Fruit fly (Drosophila melanogaster) whole organism, larva: ENCODE measurements around the gene CG16888.

Source experiments
- noc ChIP-seq: fragments of 200-800 bp; sonication (Bioruptor generic); optimal IDR thresholded peaks from 3 replicates; lab custom pipeline; 2019; ENCODE audit warnings: missing biosample characterization, mild to moderate bottlenecking, missing genetic modification characterization, moderate library complexity

CG16888 gene

dm6 chr2L:13793405-13793804, 19.7 kb downstream of the CG16888 start, which contains the start of gene Sec71:
Gene Sec71, plus strand, starts transcription at chr2L:13793521.
- no peak for TF ChIP-seq noc

- no peak for TF ChIP-seq noc
Measured at dm6 chr2L:13790715-13791114, 22.3 kb downstream of the CG16888 start, which contains the start of gene CG16863. Gene CG16863, plus strand, starts transcription at chr2L:13790959.

dm6 chr2L:13784155-13784681, 28.8 kb downstream of the CG16888 start, which contains the start of gene CG16890:
Gene CG16890, minus strand, starts transcription at chr2L:13784338.
- peak; percentile 10 for TF ChIP-seq noc

- no peak for TF ChIP-seq noc
Measured at dm6 chr2L:13783264-13784154, 29.5 kb downstream of the CG16888 start, which contains the start of gene Eato. Gene Eato, plus strand, starts transcription at chr2L:13784084.

- TF ChIP-seq noc = peak; percentile 92
Measured at dm6 chr2L:13780109-13780947, 32.7 kb downstream of the CG16888 start, which contains the start of the genes CG9008 and p38b. Gene CG9008, minus strand, starts transcription at chr2L:13780165. Gene p38b, plus strand, starts transcription at chr2L:13780689.

dm6 chr2L:13779795-13780108, 33.3 kb downstream of the CG16888 start:
- TF ChIP-seq noc = no peak

- TF ChIP-seq noc = no peak
Measured at dm6 chr2L:13779162-13779561, 33.9 kb downstream of the CG16888 start.

dm6 chr2L:13778648-13779047, 34.4 kb downstream of the CG16888 start:
- no peak for TF ChIP-seq noc

dm6 chr2L:13776928-13777686, 35.9 kb downstream of the CG16888 start:
- no peak for TF ChIP-seq noc

- TF ChIP-seq noc = no peak
Measured at dm6 chr2L:13773697-13774096, 39.4 kb downstream of the CG16888 start, which contains the start of gene CG43376. Gene CG43376, plus strand, starts transcription at chr2L:13773997.

dm6 chr2L:13770884-13771283, 42.2 kb downstream of the CG16888 start:
- no peak for TF ChIP-seq noc

dm6 chr2L:13763144-13763543, 49.9 kb downstream of the CG16888 start:
- no peak for TF ChIP-seq noc
